Fruit fly (Drosophila melanogaster): ENCODE results near the gene Gcat.

Gcat gene

DNA sequence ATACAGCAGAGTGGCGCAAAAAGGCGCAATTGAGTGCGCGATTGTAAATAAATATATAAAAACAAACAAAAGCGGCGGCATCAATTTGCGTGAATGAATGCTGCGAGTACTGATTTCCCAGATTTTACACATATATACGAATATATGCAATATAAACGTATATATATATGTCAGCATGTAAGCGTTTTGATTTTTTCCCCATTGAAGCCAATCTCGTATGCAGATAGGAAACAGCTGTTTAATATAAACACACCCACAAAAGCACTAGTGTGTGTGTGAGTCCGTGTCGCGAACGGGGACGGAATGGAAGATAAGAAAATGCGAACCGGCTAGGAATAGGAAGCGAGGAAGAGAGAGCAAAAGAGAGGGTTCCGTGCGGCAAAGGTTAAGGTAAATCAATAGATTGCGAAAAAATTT is 11.7 kb downstream of the Gcat start:
- TF ChIP-seq CG32121 (GFP tag; IDR thresholded peaks at IDR 0.05) (no peak), Ets98B (GFP tag; IDR thresholded peaks at IDR 0.05) (0 out of 2 replicates have a peak, but pooled peaks have one; percentile 4)

- TF ChIP-seq CG8301 (tag; optimal IDR thresholded peaks at IDR 0.05) (no peak), EcR (GFP tag; optimal IDR thresholded peaks at IDR 0.05) (no peak), Snoo (tag; optimal IDR thresholded peaks at IDR 0.05) (no peak), CG10348 (GFP tag; IDR thresholded peaks at IDR 0.05) (no peak)
These were observed 12.5 kb downstream of the Gcat start for dm6 chr3L:11788195-11788594.

DNA sequence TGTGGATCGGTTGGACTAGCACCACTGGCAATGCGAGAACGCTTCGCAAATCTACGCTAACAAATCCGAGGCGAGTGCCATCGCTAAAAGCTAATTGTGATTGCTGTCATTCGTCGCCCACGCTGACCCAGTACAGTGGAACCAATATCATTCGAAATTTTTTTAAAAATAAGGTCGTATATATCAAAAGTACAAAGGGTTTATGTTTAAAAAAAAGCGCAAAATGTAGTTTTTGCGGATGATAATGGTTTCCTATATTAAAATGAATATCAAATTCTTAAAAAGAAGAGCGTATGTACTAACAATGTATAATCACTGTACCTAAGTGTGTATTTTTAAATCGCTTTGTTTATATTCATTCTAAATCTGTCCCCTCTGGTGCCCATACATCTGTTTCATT is 15.4 kb downstream of the Gcat start:
- no peak for TF ChIP-seq CG9948 (tag; optimal IDR thresholded peaks at IDR 0.05)
- TF ChIP-seq CG32121 (GFP tag; IDR thresholded peaks at IDR 0.05), result peak; percentile 85
- no peak for TF ChIP-seq CG17806 (tag; optimal IDR thresholded peaks at IDR 0.05)
- TF ChIP-seq CG10348 (GFP tag; IDR thresholded peaks at IDR 0.05), result no peak
- peak; percentile 48; the same call in 2 of the 3 replicates for TF ChIP-seq CG4496 (GFP tag; IDR thresholded peaks at IDR 0.05)
- no peak for TF ChIP-seq Pif1A (GFP tag; optimal IDR thresholded peaks at IDR 0.05)
- no peak for TF ChIP-seq CG8159 (tag; optimal IDR thresholded peaks at IDR 0.05)
- no peak for TF ChIP-seq CG8301 (tag; optimal IDR thresholded peaks at IDR 0.05)
- no peak for TF ChIP-seq D1 (tag; optimal IDR thresholded peaks at IDR 0.05)
- no peak for TF ChIP-seq CG34367 (tag; optimal IDR thresholded peaks at IDR 0.05)
- TF ChIP-seq rn (GFP tag; IDR thresholded peaks at IDR 0.05), result 0 out of 2 replicates have a peak, but pooled peaks have one; percentile 15
- peak; percentile 49 for TF ChIP-seq Ets98B (GFP tag; IDR thresholded peaks at IDR 0.05)

DNA sequence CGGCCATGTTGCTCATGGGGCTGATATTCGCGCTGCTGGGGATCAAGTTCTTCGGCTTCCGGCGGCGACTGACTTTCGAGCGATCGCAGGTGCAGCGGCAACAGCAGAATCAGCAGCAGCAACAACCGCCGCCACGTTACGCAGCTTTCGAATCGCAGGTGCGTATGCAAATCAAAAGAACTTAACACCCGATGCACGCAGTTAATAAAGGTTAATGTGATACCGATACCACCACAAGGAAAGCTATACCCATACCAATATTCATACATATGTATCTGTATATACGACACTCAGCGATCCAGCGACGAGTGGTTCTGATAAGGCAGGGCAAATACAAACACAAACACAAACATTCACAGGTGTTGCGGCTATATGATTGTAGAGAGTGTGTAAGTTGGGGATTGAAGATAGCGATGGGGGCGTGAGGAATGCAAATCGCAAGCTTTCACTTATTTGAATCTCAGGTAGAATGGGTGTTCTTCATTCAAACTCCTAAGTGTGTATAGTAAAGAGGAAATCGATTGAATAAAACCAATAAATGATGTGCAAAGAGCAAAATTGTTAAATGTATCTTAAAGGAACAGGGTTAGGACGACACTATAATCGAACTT is 23.2 kb downstream of the Gcat start:
- TF ChIP-seq fd96Ca (GFP tag; IDR thresholded peaks at IDR 0.05) (no peak), CG10348 (GFP tag; IDR thresholded peaks at IDR 0.05) (no peak), CG9948 (tag; optimal IDR thresholded peaks at IDR 0.05) (no peak), CG12605 (GFP tag; IDR thresholded peaks at IDR 0.05) (no peak), Pif1B (GFP tag; optimal IDR thresholded peaks at IDR 0.05) (no peak), CG4496 (GFP tag; IDR thresholded peaks at IDR 0.05) (0 out of 3 replicates have a peak, but pooled peaks have one; percentile 28), CG32121 (GFP tag; IDR thresholded peaks at IDR 0.05) (no peak), CG8301 (tag; optimal IDR thresholded peaks at IDR 0.05) (no peak), CG34367 (tag; optimal IDR thresholded peaks at IDR 0.05) (no peak), gl (tag; optimal IDR thresholded peaks at IDR 0.05) (no peak), EcR (GFP tag; optimal IDR thresholded peaks at IDR 0.05) (peak; percentile 7)

- TF ChIP-seq CG14655 (GFP tag; optimal IDR thresholded peaks at IDR 0.05), result no peak
- no peak for TF ChIP-seq CG12605 (GFP tag; IDR thresholded peaks at IDR 0.05)
- no peak for TF ChIP-seq CG34367 (tag; optimal IDR thresholded peaks at IDR 0.05)
- TF ChIP-seq CG13204 (GFP tag; optimal IDR thresholded peaks at IDR 0.05), result no peak
- TF ChIP-seq Ets98B (GFP tag; IDR thresholded peaks at IDR 0.05), result no peak
- TF ChIP-seq CG10348 (GFP tag; IDR thresholded peaks at IDR 0.05), result no peak
- no peak for TF ChIP-seq CG8159 (tag; optimal IDR thresholded peaks at IDR 0.05)
These were observed 23.9 kb downstream of the Gcat start, which contains the start of gene CG14131 for dm6 chr3L:11776731-11777130. TSS of gene CG14131 (plus strand) at chr3L:11777073.

dm6 chr3L:11774401-11774800 is 26.3 kb downstream of the Gcat start, which contains the start of gene Tim13:
TSS of gene Tim13 (minus strand) at chr3L:11774501.
- TF ChIP-seq Pif1A (GFP tag; optimal IDR thresholded peaks at IDR 0.05) (no peak), EcR (GFP tag; optimal IDR thresholded peaks at IDR 0.05) (no peak), CG8301 (tag; optimal IDR thresholded peaks at IDR 0.05) (no peak), D1 (tag; optimal IDR thresholded peaks at IDR 0.05) (no peak), Snoo (tag; optimal IDR thresholded peaks at IDR 0.05) (no peak), CG10348 (GFP tag; IDR thresholded peaks at IDR 0.05) (no peak), CG14655 (GFP tag; optimal IDR thresholded peaks at IDR 0.05) (no peak), CG17806 (tag; optimal IDR thresholded peaks at IDR 0.05) (no peak), CG34367 (tag; optimal IDR thresholded peaks at IDR 0.05) (no peak), CG8159 (tag; optimal IDR thresholded peaks at IDR 0.05) (no peak), CG9948 (tag; optimal IDR thresholded peaks at IDR 0.05) (no peak), CG32121 (GFP tag; IDR thresholded peaks at IDR 0.05) (no peak), Ets98B (GFP tag; IDR thresholded peaks at IDR 0.05) (no peak), CG13204 (GFP tag; optimal IDR thresholded peaks at IDR 0.05) (no peak), CG4496 (GFP tag; IDR thresholded peaks at IDR 0.05) (no peak)

- TF ChIP-seq Pif1A (GFP tag; optimal IDR thresholded peaks at IDR 0.05) (no peak), Pif1B (GFP tag; optimal IDR thresholded peaks at IDR 0.05) (no peak), rn (GFP tag; IDR thresholded peaks at IDR 0.05) (no peak), CG12605 (GFP tag; IDR thresholded peaks at IDR 0.05) (no peak), D1 (tag; optimal IDR thresholded peaks at IDR 0.05) (no peak), Snoo (tag; optimal IDR thresholded peaks at IDR 0.05) (no peak), CG8159 (tag; optimal IDR thresholded peaks at IDR 0.05) (no peak), CG8301 (tag; optimal IDR thresholded peaks at IDR 0.05) (no peak), fd96Ca (GFP tag; IDR thresholded peaks at IDR 0.05) (no peak), CG14655 (GFP tag; optimal IDR thresholded peaks at IDR 0.05) (no peak), CG9948 (tag; optimal IDR thresholded peaks at IDR 0.05) (no peak), CG4496 (GFP tag; IDR thresholded peaks at IDR 0.05) (no peak), CG13204 (GFP tag; optimal IDR thresholded peaks at IDR 0.05) (no peak)
These were observed 26.9 kb downstream of the Gcat start for dm6 chr3L:11773796-11774195.

Measured in whole organism, pupa.